Worm (Caenorhabditis elegans): ENCODE results near the gene C42D4.18.

C42D4.18 gene

DNA sequence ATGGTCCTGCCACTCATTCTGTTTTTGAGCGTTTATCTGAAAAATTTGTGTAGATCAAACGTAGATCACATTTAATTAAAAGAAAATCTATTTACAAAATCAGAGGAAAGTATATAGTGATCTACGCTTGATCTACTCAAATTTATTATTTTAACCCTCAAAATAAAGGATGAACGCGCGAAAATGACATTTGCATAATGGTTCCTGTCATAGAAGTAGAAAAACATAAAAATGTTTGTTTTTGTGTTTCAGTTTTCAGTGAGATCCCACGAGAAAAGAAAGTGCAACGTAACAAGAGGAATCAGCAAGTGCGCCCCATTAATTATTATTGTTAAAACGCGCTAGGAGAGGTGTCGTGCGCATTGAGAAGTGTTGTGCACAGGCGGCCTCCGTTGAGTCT, 44.7 kb downstream of the C42D4.18 start:
- no peak for TF ChIP-seq unc-62 (GFP tag; optimal IDR thresholded peaks at IDR 0.05)
- no peak for TF ChIP-seq nfya-1 (tag; optimal IDR thresholded peaks at IDR 0.05; ENCODE audit: insufficient read depth)
- no peak for TF ChIP-seq ceh-28 (tag; optimal IDR thresholded peaks at IDR 0.05)
- TF ChIP-seq snpc-4 (tag; optimal IDR thresholded peaks at IDR 0.05), result no peak
- TF ChIP-seq pqm-1 (tag; optimal IDR thresholded peaks at IDR 0.05), result no peak
- TF ChIP-seq fos-1 (tag; optimal IDR thresholded peaks at IDR 0.05), result no peak
- no peak for TF ChIP-seq ZK546.5 (tag; optimal IDR thresholded peaks at IDR 0.05)
- no peak for TF ChIP-seq nhr-77 (tag; optimal IDR thresholded peaks at IDR 0.05)
- no peak for TF ChIP-seq nhr-43 (tag; optimal IDR thresholded peaks at IDR 0.05; ENCODE audit: poor library complexity, severe bottlenecking)
- TF ChIP-seq nhr-76 (tag; optimal IDR thresholded peaks at IDR 0.05), result no peak
- no peak for TF ChIP-seq ama-1 (optimal IDR thresholded peaks at IDR 0.05)
- no peak for TF ChIP-seq elt-1 (tag; optimal IDR thresholded peaks at IDR 0.05)
- TF ChIP-seq nhr-12 (tag; optimal IDR thresholded peaks at IDR 0.05), result no peak
- no peak for TF ChIP-seq lin-39 (tag; optimal IDR thresholded peaks at IDR 0.05)
- no peak for TF ChIP-seq sea-2 (GFP tag; optimal IDR thresholded peaks at IDR 0.05)

DNA sequence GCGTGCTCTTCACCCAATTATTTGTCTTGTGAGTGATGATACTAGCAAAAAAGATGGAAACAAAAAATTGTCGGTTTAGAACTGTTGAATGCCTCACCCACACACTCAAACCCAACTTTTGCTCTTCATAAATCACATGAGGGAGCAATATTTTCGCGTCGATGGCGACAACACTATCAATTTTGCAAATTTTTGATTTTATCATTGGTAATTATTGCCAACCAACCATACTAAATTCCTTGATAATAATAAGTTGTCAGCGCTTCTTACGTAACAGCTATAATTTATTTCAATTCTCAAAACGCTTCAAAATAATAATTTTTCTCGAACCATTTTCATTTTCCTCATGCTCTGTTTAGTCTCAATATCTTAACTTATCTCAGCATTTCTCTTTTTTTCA, 46.2 kb downstream of the C42D4.18 start:
- no peak for TF ChIP-seq ama-1 (optimal IDR thresholded peaks at IDR 0.05)
- TF ChIP-seq nhr-12 (tag; optimal IDR thresholded peaks at IDR 0.05), result no peak
- peak; percentile 27 for TF ChIP-seq pqm-1 (tag; optimal IDR thresholded peaks at IDR 0.05)
- no peak for TF ChIP-seq snpc-4 (tag; optimal IDR thresholded peaks at IDR 0.05)
- TF ChIP-seq eor-1 (tag; optimal IDR thresholded peaks at IDR 0.05), result no peak
- no peak for TF ChIP-seq sea-2 (GFP tag; optimal IDR thresholded peaks at IDR 0.05)
- TF ChIP-seq pha-4 (tag; optimal IDR thresholded peaks at IDR 0.05), result no peak
- no peak for TF ChIP-seq skn-1 (tag; optimal IDR thresholded peaks at IDR 0.05)
- TF ChIP-seq elt-2 (tag; optimal IDR thresholded peaks at IDR 0.05), result peak; percentile 62

DNA sequence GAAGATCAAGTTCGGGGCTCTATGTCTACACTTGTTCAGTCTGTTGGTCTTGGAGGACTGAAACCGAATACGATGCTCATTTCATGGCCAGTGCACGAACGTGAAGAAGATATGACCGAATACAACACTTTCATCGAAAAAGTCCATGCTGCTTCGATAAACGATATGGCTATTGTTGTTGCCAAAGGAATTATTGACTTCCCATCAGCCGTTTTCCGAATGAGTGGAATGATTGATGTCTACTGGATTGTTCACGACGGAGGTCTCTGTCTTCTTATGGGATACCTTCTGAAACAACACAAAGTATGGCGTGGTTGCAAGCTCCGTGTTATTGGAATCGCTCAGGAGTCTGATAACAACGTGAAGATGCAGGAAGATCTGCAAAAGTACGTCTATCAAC, 49.6 kb downstream of the C42D4.18 start:
- TF ChIP-seq egl-5 (tag; optimal IDR thresholded peaks at IDR 0.05), result no peak
- TF ChIP-seq nhr-25 (tag; optimal IDR thresholded peaks at IDR 0.05), result no peak
- TF ChIP-seq ceh-9 (tag; optimal IDR thresholded peaks at IDR 0.05), result no peak
- TF ChIP-seq ztf-4 (tag; optimal IDR thresholded peaks at IDR 0.05), result no peak
- TF ChIP-seq nfya-1 (tag; optimal IDR thresholded peaks at IDR 0.05; ENCODE audit: insufficient read depth), result no peak
- no peak for TF ChIP-seq nhr-23 (tag; optimal IDR thresholded peaks at IDR 0.05)
- no peak for TF ChIP-seq ztf-11 (tag; optimal IDR thresholded peaks at IDR 0.05)
- no peak for TF ChIP-seq elt-1 (tag; optimal IDR thresholded peaks at IDR 0.05)
- TF ChIP-seq fkh-2 (tag; optimal IDR thresholded peaks at IDR 0.05), result no peak
- no peak for TF ChIP-seq nhr-67 (tag; optimal IDR thresholded peaks at IDR 0.05)
- no peak for TF ChIP-seq hmg-11 (tag; optimal IDR thresholded peaks at IDR 0.05)
- TF ChIP-seq ceh-16 (tag; optimal IDR thresholded peaks at IDR 0.05), result no peak
- TF ChIP-seq egl-27 (tag; optimal IDR thresholded peaks at IDR 0.05), result no peak
- no peak for TF ChIP-seq ama-1 (optimal IDR thresholded peaks at IDR 0.05)

All from whole organism, L3 larva.